Worm (Caenorhabditis elegans) whole organism, early embryonic: ENCODE measurements around the gene Y32B12C.1.

Experiments used
- aly-1 ChIP-seq: sonication (generic microtip); optimal IDR thresholded peaks from 2 replicates; lab custom pipeline; 2016; ENCODE audit warnings: missing genetic modification characterization, missing compliant biosample characterization
- ama-1 ChIP-seq: fragments of 150-350 bp; optimal IDR thresholded peaks from 2 replicates; lab custom pipeline; 2014
- ceh-13 ChIP-seq: fragments of 200-800 bp; sonication (Bioruptor generic); optimal IDR thresholded peaks from 2 replicates; lab custom pipeline; 2018; ENCODE audit warnings: mild to moderate bottlenecking, missing genetic modification characterization, missing compliant biosample characterization
- hnd-1 ChIP-seq: sonication (generic microtip); optimal IDR thresholded peaks from 2 replicates; lab custom pipeline; 2016; ENCODE audit warnings: missing genetic modification characterization, missing compliant biosample characterization

DNA sequence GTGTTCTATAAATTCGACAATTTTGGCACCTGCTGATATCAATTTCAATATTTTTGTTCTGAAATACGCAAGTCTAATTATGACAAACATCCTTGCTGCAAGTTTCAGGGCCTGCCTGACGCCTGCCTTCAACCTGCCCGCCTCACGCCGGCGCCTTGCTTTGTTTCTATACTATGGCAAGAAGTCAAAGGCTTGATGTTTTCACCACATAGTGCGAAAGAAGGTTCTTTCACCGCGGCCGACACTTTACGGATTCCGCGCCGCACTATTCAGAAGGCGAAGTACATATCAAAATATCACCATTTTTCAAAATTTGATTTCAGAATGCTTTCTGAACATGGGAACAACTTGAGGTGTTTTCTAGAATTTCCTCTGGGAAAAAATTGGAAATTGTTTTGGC lies 16.9 kb upstream of the Y32B12C.1 start:
- TF ChIP-seq aly-1 (tag; lab: Kevin White, UChicago) = no peak
- no peak for TF ChIP-seq ceh-13 (GFP tag; lab: Kevin White, UChicago)
- no peak for TF ChIP-seq hnd-1 (tag; lab: Kevin White, UChicago)
- no peak for TF ChIP-seq ama-1 (lab: Kevin White, UChicago)
